Worm (Caenorhabditis elegans): ENCODE results near the gene btb-19.

DNA sequence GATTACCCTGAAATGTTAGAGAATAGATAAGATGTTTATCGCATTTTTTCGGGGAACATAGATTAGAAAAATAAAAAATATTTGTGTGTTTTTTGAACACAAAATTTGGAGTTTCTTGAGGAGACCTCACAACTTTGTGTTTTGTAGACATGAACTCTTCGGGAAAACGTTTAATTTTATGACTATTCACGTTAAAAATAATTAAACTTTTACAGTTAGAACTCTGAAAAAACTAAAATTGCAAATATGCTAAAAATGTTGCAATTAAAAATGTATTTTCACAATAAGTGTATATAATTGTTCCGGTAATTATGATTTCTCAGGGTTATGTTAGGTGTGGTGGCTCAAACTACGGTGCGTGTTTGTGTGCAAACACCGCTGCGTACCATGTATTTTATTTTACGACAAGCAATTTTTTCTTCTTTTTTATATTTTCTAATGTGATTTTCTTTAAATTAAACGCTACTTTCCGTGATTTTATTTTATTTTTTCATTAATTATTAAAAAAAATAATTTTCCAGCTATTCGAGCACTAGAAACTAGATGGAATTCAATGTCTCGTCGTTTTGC, 6.4 kb upstream of the btb-19 start, which contains the start of the genes F57C2.5 and spat-1:
- TF ChIP-seq ztf-29 (GFP tag; IDR thresholded peaks at IDR 0.05) (no peak), T22C8.4 (GFP tag; IDR thresholded peaks at IDR 0.05) (no peak), flt-1 (GFP tag; IDR thresholded peaks at IDR 0.05) (0 out of 2 replicates have a peak, but pooled peaks have one; percentile 6), med-1 (GFP tag; optimal IDR thresholded peaks at IDR 0.05; ENCODE audit: insufficient read depth) (no peak), cog-1 (tag; optimal IDR thresholded peaks at IDR 0.05) (peak; percentile 93), ref-1 (GFP tag; conservative IDR thresholded peaks at IDR 0.05) (no peak)
